Worm (Caenorhabditis elegans) whole organism, L3 larva: ENCODE data around the gene rad-54.L2.

Source experiments
- R02D3.7 ChIP-seq: fragments of 150-350 bp; optimal IDR thresholded peaks from 2 replicates; lab custom pipeline; 2014; ENCODE audit warnings: missing biosample characterization, missing genetic modification characterization
- ZK546.5 ChIP-seq: sonication (generic microtip); optimal IDR thresholded peaks from 2 replicates; lab custom pipeline; 2017; ENCODE audit warnings: missing biosample characterization, missing genetic modification characterization
- ama-1 ChIP-seq: fragments of 150-350 bp; optimal IDR thresholded peaks from 2 replicates; lab custom pipeline; 2018
- ceh-28 ChIP-seq: fragments of 150-350 bp; optimal IDR thresholded peaks from 2 replicates; lab custom pipeline; 2014; ENCODE audit warnings: missing biosample characterization, missing genetic modification reagents, missing genetic modification characterization
- ceh-9 ChIP-seq: sonication (generic microtip); optimal IDR thresholded peaks from 2 replicates; lab custom pipeline; 2018; ENCODE audit warnings: missing biosample characterization, missing genetic modification characterization
- daf-12 ChIP-seq: fragments of 150-350 bp; optimal IDR thresholded peaks from 2 replicates; lab custom pipeline; 2014; ENCODE audit warnings: missing biosample characterization, missing genetic modification reagents, missing genetic modification characterization
- egl-5 ChIP-seq: fragments of 150-350 bp; optimal IDR thresholded peaks from 2 replicates; lab custom pipeline; 2017; ENCODE audit warnings: missing biosample characterization, missing genetic modification reagents, missing genetic modification characterization, inconsistent platforms
- elt-2 ChIP-seq: sonication (generic microtip); optimal IDR thresholded peaks from 2 replicates; lab custom pipeline; 2016; ENCODE audit warnings: missing genetic modification reagents, mild to moderate bottlenecking, missing genetic modification characterization, missing compliant biosample characterization
- eor-1 ChIP-seq, 2 experiments: fragments of 150-350 bp; optimal IDR thresholded peaks; 2 replicates each; lab custom pipeline; 2014 to 2018; ENCODE audit warnings: missing biosample characterization in 2 of 2, missing genetic modification characterization in 2 of 2
- fkh-10 ChIP-seq: sonication (generic microtip); optimal IDR thresholded peaks from 2 replicates; lab custom pipeline; 2017; ENCODE audit warnings: missing biosample characterization, missing genetic modification reagents, missing genetic modification characterization
- hmg-11 ChIP-seq: sonication (generic microtip); optimal IDR thresholded peaks from 2 replicates; lab custom pipeline; 2016; ENCODE audit warnings: missing genetic modification characterization, missing compliant biosample characterization
- jun-1 ChIP-seq: fragments of 150-350 bp; optimal IDR thresholded peaks from 2 replicates; lab custom pipeline; 2014; ENCODE audit warnings: missing biosample characterization, missing genetic modification reagents, missing genetic modification characterization
- lin-15B ChIP-seq: fragments of 150-350 bp; optimal IDR thresholded peaks from 2 replicates; lab custom pipeline; 2014; ENCODE audit warnings: missing biosample characterization, missing genetic modification characterization
- lsy-12 ChIP-seq: sonication (generic microtip); optimal IDR thresholded peaks from 2 replicates; lab custom pipeline; 2016; ENCODE audit warnings: mild to moderate bottlenecking, missing genetic modification characterization, missing compliant biosample characterization
- mdl-1 ChIP-seq: fragments of 150-350 bp; optimal IDR thresholded peaks from 2 replicates; lab custom pipeline; 2014; ENCODE audit warnings: missing biosample characterization, missing genetic modification characterization
- nfya-1 ChIP-seq: sonication (generic microtip); optimal IDR thresholded peaks from 2 replicates; lab custom pipeline; 2017; ENCODE audit warnings: missing genetic modification characterization, mild to moderate bottlenecking, missing compliant biosample characterization, antibody characterized with exemption, moderate library complexity; ENCODE audit not compliant: insufficient read depth
- nhr-11 ChIP-seq: fragments of 150-350 bp; optimal IDR thresholded peaks from 2 replicates; lab custom pipeline; 2014; ENCODE audit warnings: missing biosample characterization, missing genetic modification characterization
- nhr-23 ChIP-seq: fragments of 150-350 bp; optimal IDR thresholded peaks from 2 replicates; lab custom pipeline; 2014; ENCODE audit warnings: missing biosample characterization, missing genetic modification reagents, missing genetic modification characterization
- nhr-237 ChIP-seq: fragments of 150-350 bp; optimal IDR thresholded peaks from 2 replicates; lab custom pipeline; 2014; ENCODE audit warnings: missing biosample characterization, missing genetic modification characterization
- nhr-25 ChIP-seq: sonication (generic microtip); optimal IDR thresholded peaks from 2 replicates; lab custom pipeline; 2017; ENCODE audit warnings: missing biosample characterization, missing genetic modification characterization
- nhr-43 ChIP-seq: sonication (generic microtip); optimal IDR thresholded peaks from 2 replicates; lab custom pipeline; 2016; ENCODE audit warnings: mild to moderate bottlenecking, missing genetic modification characterization, missing compliant biosample characterization; ENCODE audit not compliant: poor library complexity, severe bottlenecking
- nhr-67 ChIP-seq: fragments of 150-350 bp; optimal IDR thresholded peaks from 2 replicates; lab custom pipeline; 2014; ENCODE audit warnings: missing biosample characterization, missing genetic modification characterization
- nhr-76 ChIP-seq: fragments of 150-350 bp; sonication (generic microtip); optimal IDR thresholded peaks from 5 replicates; lab custom pipeline; 2014; ENCODE audit warnings: missing biosample characterization, missing genetic modification characterization
- nhr-77 ChIP-seq: fragments of 150-350 bp; optimal IDR thresholded peaks from 2 replicates; lab custom pipeline; 2014; ENCODE audit warnings: missing biosample characterization, missing genetic modification characterization
- pha-4 ChIP-seq: fragments of 150-350 bp; optimal IDR thresholded peaks from 2 replicates; lab custom pipeline; 2014; ENCODE audit warnings: missing biosample characterization, missing genetic modification reagents, missing genetic modification characterization
- pqm-1 ChIP-seq: fragments of 150-350 bp; optimal IDR thresholded peaks from 2 replicates; lab custom pipeline; 2017; ENCODE audit warnings: missing biosample characterization, missing genetic modification characterization, inconsistent platforms
- snpc-4 ChIP-seq: fragments of 150-350 bp; optimal IDR thresholded peaks from 2 replicates; lab custom pipeline; 2014; ENCODE audit warnings: missing biosample characterization, missing genetic modification characterization
- tbx-2 ChIP-seq: sonication (generic microtip); optimal IDR thresholded peaks from 2 replicates; lab custom pipeline; 2016; ENCODE audit warnings: mild to moderate bottlenecking, missing genetic modification characterization, missing compliant biosample characterization
- unc-39 ChIP-seq: sonication (generic microtip); optimal IDR thresholded peaks from 4 replicates; lab custom pipeline; 2017; ENCODE audit warnings: missing biosample characterization, missing genetic modification characterization
- zag-1 ChIP-seq: fragments of 150-350 bp; optimal IDR thresholded peaks from 2 replicates; lab custom pipeline; 2014; ENCODE audit warnings: missing biosample characterization, missing genetic modification characterization

Gene rad-54.L2

DNA sequence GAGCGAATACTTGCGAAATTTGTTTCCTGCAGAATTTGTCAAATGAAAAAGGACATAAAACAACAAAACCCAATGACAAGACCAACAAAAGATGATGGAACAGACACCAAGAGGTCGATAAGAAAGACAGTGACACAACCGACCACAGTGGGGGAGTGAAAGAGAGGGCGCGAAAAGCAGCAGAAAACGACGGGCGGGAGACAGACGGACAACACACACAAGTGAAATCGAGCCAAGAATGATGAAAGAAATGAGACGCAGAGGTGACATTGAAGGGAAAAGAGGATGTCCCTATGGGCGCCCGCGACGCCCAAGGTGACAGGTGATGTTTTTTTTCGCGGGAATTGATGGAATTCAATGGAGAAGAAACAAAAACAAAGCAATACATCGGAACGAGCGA lies 27.8 kb upstream of the rad-54.L2 start (continued):
- TF ChIP-seq hmg-11 (tag; lab: Kevin White, UChicago) (peak; percentile 39), daf-12 (tag; lab: Kevin White, UChicago) (no peak)

DNA sequence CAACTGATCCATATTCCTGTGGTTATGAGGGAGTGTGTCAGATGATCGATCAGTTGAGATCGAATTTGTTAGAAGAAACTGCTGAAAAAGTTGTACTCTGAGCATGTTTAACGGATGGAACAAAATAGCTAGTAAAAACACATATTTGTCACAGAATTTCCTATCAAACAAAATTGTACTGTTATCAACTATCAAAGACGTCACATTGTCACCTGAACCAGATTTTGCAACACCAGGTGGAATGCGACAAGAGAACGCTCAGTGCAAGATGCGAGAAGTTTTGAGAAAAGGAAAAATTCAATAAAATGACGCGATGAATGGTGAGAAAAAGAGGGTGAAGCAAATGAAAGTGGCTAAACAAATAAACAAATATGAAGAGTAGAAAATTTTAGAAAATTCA lies 26.3 kb upstream of the rad-54.L2 start:
- no peak for TF ChIP-seq ceh-9 (tag; lab: Kevin White, UChicago)
- no peak for TF ChIP-seq nhr-23 (tag; lab: Kevin White, UChicago)
- TF ChIP-seq pha-4 = peak; percentile 11
- TF ChIP-seq elt-2 (tag; lab: Kevin White, UChicago) = peak; percentile 51
- TF ChIP-seq fkh-10 (GFP tag; lab: Kevin White, UChicago) = no peak

DNA sequence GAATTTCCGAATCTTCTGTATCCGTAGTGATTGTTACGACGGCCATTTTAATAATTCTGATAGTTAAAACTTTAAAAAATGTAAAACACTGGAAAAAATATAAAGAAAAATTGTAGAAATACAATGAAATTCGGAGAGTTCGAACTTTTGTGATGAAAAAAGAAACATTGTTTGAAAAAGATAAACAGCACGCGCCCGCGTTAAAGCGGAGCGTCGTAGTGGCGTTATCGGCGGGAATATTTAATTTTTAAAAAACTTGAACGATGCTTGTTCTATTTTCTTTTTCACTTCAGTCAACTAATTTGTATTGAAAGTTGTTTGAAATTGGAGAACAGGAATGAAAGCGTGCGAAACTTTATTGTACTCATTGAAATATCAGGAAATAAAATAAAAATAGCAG lies 24.3 kb upstream of the rad-54.L2 start, which contains the start of gene npp-23:
npp-23 (minus strand) TSS at position 56 of the 400 bp plus-strand sequence.
- TF ChIP-seq snpc-4 (tag; lab: Kevin White, UChicago) = peak; percentile 65
- TF ChIP-seq nhr-43 = no peak
- no peak for TF ChIP-seq ceh-28 (tag; lab: Kevin White, UChicago)
- no peak for TF ChIP-seq R02D3.7
- TF ChIP-seq nhr-237 = no peak
- no peak for TF ChIP-seq daf-12 (tag; lab: Kevin White, UChicago)
- TF ChIP-seq lin-15B (tag; lab: Kevin White, UChicago) = peak; percentile 49
- TF ChIP-seq tbx-2 = no peak
- no peak for TF ChIP-seq nhr-11 (tag; lab: Kevin White, UChicago)
- TF ChIP-seq ceh-9 (tag; lab: Kevin White, UChicago) = no peak
- TF ChIP-seq nhr-25 (tag; lab: Kevin White, UChicago) = peak; percentile 9
- TF ChIP-seq eor-1 (tag; optimal IDR thresholded peaks at IDR 0.05; lab: Kevin White, UChicago) = no peak
- TF ChIP-seq mdl-1 (tag; lab: Kevin White, UChicago) = no peak
- no peak for TF ChIP-seq nhr-67 (tag; lab: Kevin White, UChicago)
- TF ChIP-seq nhr-23 (tag; lab: Kevin White, UChicago) = peak; percentile 43
- no peak for TF ChIP-seq ZK546.5 (tag; lab: Kevin White, UChicago)
- no peak for TF ChIP-seq lsy-12 (tag; lab: Kevin White, UChicago)
- peak; percentile 75 for TF ChIP-seq pha-4
- no peak for TF ChIP-seq jun-1 (tag; lab: Kevin White, UChicago)
- TF ChIP-seq nhr-76 (tag; lab: Kevin White, UChicago) = no peak

DNA sequence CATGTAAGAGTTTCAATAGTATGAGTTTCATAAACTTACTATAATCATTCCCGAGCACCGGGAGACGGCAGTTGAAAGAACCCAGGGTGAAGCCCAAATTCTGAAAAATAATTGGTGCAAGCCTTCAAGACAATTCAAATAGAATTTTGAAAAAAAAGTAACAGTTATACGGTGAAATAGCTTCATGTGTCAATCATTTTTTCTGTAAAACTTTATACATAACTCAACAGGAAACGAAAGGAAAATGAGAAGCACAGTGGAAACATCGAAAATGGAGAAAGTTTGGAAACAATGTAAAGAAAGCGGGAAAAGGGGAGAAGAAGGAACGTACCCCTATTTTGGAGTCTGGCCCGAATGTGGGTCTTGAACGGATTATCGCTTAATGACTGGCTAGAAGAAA lies 20.9 kb upstream of the rad-54.L2 start, which contains the start of gene C09G9.3:
C09G9.3 (minus strand) TSS at position 101 of the 400 bp plus-strand sequence.
- TF ChIP-seq mdl-1 (tag; lab: Kevin White, UChicago) = no peak
- TF ChIP-seq tbx-2 = no peak
- no peak for TF ChIP-seq nhr-11 (tag; lab: Kevin White, UChicago)
- no peak for TF ChIP-seq egl-5 (tag; lab: Kevin White, UChicago)
- no peak for TF ChIP-seq ama-1 (lab: Kevin White, UChicago)

DNA sequence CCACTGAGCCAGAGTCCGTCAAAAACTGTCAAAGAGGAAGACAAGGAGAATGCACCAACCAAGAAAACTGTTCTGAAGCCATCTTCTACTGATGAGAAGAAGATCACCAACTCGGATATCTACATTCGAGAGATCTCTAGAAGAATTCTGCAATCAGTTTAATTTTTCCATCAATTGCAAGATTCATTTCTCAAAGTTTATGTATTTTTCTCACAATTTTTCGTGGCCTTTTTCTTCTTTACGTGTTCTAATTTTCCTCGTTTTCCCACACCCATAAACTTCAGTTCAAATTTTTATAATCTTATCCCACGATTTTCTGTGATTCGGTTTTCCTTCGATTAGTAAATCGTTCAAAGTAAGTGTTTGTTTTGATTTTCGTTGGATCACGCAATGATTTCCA lies 20.0 kb upstream of the rad-54.L2 start, which contains the start of gene hdl-2:
hdl-2 (plus strand) TSS at position 301 of the 400 bp plus-strand sequence.
- TF ChIP-seq nhr-43 = no peak

DNA sequence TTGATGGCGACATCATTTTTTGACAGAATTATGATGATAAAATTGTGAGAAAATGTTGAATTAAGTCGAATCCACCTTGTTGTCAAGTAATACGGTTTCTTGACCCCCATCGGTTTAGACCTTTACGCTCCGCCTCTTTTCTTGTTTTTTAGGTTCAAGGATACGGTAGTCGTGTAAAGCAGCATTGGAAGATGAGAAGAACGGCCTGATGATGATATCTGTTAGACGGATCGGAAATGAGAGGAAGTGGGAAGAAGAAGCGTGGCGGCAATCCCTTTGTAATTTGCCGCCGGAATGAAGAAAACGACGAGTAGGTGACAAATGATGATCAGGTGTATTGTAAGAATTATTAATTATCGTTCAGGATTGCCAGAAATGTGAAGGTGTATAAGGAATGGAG lies 14.1 kb upstream of the rad-54.L2 start, which contains the start of gene npax-4:
npax-4 (minus strand) TSS at position 101 of the 400 bp plus-strand sequence.
- no peak for TF ChIP-seq zag-1 (tag; lab: Kevin White, UChicago)
- no peak for TF ChIP-seq pqm-1 (tag; lab: Kevin White, UChicago)
- TF ChIP-seq elt-2 (tag; lab: Kevin White, UChicago) = no peak
- no peak for TF ChIP-seq mdl-1 (tag; lab: Kevin White, UChicago)
- TF ChIP-seq unc-39 (tag; lab: Kevin White, UChicago) = no peak
- no peak for TF ChIP-seq pha-4
- TF ChIP-seq R02D3.7 = no peak
- no peak for TF ChIP-seq nhr-77 (tag; lab: Kevin White, UChicago)

DNA sequence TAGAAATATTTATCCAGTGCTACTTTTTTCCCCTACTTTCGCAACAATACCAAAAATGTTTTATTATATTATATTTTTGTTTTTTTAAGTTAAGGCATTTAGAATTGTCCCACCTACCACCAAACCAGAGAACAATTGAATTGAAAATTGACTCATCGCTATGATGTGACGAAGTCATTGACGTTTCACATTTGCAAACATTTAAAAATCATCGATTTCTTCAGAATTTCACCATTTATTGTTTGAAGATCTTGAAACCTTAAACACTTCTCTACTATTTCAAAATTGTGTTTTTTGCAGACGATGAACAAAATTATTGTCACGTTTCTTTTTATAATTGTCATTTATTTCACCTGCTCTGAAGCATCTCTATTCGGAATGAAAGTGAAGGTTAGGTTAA lies 12.7 kb upstream of the rad-54.L2 start, which contains the start of gene C09G9.8:
C09G9.8 (plus strand) TSS at position 301 of the 400 bp plus-strand sequence.
- TF ChIP-seq R02D3.7 (no peak), nfya-1 (no peak)
